Worm (Caenorhabditis elegans) whole organism, L4 larva: ENCODE measurements around the gene tut-1.

Source experiments
- unc-130 ChIP-seq: sonication (generic microtip); optimal IDR thresholded peaks from 2 replicates; lab custom pipeline; 2016; ENCODE audit warnings: missing genetic modification reagents, missing genetic modification characterization, missing compliant biosample characterization
- unc-39 ChIP-seq: sonication (generic microtip); optimal IDR thresholded peaks from 2 replicates; lab custom pipeline; 2017; ENCODE audit warnings: missing biosample characterization, missing genetic modification characterization

DNA sequence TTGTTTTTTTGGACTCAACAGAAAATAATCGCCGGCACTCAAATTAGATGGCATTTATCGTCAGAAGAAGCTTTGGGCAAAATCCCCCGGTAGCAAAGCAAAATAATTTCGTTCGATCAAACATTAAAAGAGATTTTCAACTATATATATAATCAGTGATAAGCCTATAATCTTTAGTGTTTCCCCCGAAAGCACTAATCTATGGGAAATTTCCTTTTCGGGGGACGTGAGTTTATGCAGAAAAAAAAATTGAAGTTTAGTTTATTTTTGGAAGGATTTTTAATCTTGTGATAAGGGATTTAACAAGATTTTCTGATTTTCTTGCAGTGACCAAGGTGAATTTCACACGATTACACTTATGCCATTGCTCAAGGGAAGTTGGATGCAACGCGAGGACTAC lies 12.5 kb upstream of the tut-1 start:
- TF ChIP-seq unc-130 (GFP tag; lab: Kevin White, UChicago) (no peak), unc-39 (no peak)
